Worm (Caenorhabditis elegans) whole organism, midembryonic: ENCODE results near the gene attf-5.

Source experiments
- flt-1 ChIP-seq: fragments of 200-800 bp; sonication (Bioruptor generic); IDR thresholded peaks from 2 replicates; pipeline ENCODE4 v1.3.6; 2022; ENCODE audit warnings: missing genetic modification characterization, missing compliant biosample characterization
- klf-2 ChIP-seq: fragments of 200-800 bp; sonication (Bioruptor generic); conservative IDR thresholded peaks from 2 replicates; pipeline ENCODE4 v1.3.6; 2022; ENCODE audit warnings: missing genetic modification reagents, missing genetic modification characterization, missing compliant biosample characterization
- ref-1 ChIP-seq: fragments of 200-800 bp; sonication (Bioruptor generic); conservative IDR thresholded peaks from 2 replicates; pipeline ENCODE4 v1.3.6; 2022; ENCODE audit warnings: missing genetic modification reagents, missing genetic modification characterization, missing compliant biosample characterization

ce11 chrX:844649-845048, 56.5 kb downstream of the attf-5 start:
- TF ChIP-seq flt-1 (no peak), klf-2 (no peak), ref-1 (GFP tag; lab: Robert Waterston, UW) (no peak)
